Worm (Caenorhabditis elegans): ENCODE results near the gene col-118.

The col-118 gene

ce11 chrIV:8813614-8814013, 34.4 kb upstream of the col-118 start, which contains the start of gene exc-5:
TSS of gene exc-5 (minus strand) at chrIV:8813670.
- TF ChIP-seq dpl-1 (GFP tag; optimal IDR thresholded peaks at IDR 0.05): no peak
- TF ChIP-seq daf-19 (GFP tag; conservative IDR thresholded peaks at IDR 0.05): no peak
- no peak for TF ChIP-seq dmd-8 (GFP tag; IDR thresholded peaks at IDR 0.05)
- no peak for TF ChIP-seq lin-13 (GFP tag; optimal IDR thresholded peaks at IDR 0.05)
- TF ChIP-seq ceh-32 (tag; optimal IDR thresholded peaks at IDR 0.05; ENCODE audit: poor library complexity): no peak
- no peak for TF ChIP-seq arid-1 (GFP tag; conservative IDR thresholded peaks at IDR 0.05)
- peak; percentile 8 for TF ChIP-seq nhr-11 (tag; optimal IDR thresholded peaks at IDR 0.05)
- no peak for TF ChIP-seq nhr-28 (tag; optimal IDR thresholded peaks at IDR 0.05)
- TF ChIP-seq Y75B8A.6 (GFP tag; IDR thresholded peaks at IDR 0.05): no peak
- no peak for TF ChIP-seq nhr-237 (tag; optimal IDR thresholded peaks at IDR 0.05)
- no peak for TF ChIP-seq lim-7 (GFP tag; IDR thresholded peaks at IDR 0.05)
- TF ChIP-seq T20F7.1 (GFP tag; optimal IDR thresholded peaks at IDR 0.05): no peak
- TF ChIP-seq ceh-44 (GFP tag; IDR thresholded peaks at IDR 0.05): no peak
- no peak for TF ChIP-seq madf-5 (GFP tag; IDR thresholded peaks at IDR 0.05)
- TF ChIP-seq ama-1 (optimal IDR thresholded peaks at IDR 0.05): no peak
- TF ChIP-seq unc-130 (GFP tag; optimal IDR thresholded peaks at IDR 0.05): no peak
- no peak for TF ChIP-seq lin-38 (GFP tag; IDR thresholded peaks at IDR 0.05)
- peak; percentile 72 for TF ChIP-seq aha-1 (tag)

ce11 chrIV:8815162-8815561, 32.9 kb upstream of the col-118 start:
- TF ChIP-seq nhr-28 (tag; optimal IDR thresholded peaks at IDR 0.05) (peak; percentile 75), hlh-30 (tag; optimal IDR thresholded peaks at IDR 0.05; ENCODE audit: insufficient read depth) (peak; percentile 0), ceh-44 (GFP tag; IDR thresholded peaks at IDR 0.05) (no peak)

- TF ChIP-seq nhr-76 (tag; optimal IDR thresholded peaks at IDR 0.05) (no peak), ctbp-1 (GFP tag; IDR thresholded peaks at IDR 0.05) (no peak), set-16 (GFP tag; IDR thresholded peaks at IDR 0.05) (no peak), lin-29 (GFP tag; IDR thresholded peaks at IDR 0.05) (no peak), saeg-2 (GFP tag; IDR thresholded peaks at IDR 0.05) (no peak), ces-1 (GFP tag; optimal IDR thresholded peaks at IDR 0.05) (no peak), ceh-82 (tag; optimal IDR thresholded peaks at IDR 0.05) (no peak), nhr-111 (GFP tag; optimal IDR thresholded peaks at IDR 0.05) (no peak), F44E2.7 (GFP tag; IDR thresholded peaks at IDR 0.05) (no peak)
Observed at ce11 chrIV:8816029-8816428, 32.0 kb upstream of the col-118 start, which contains the start of gene grsp-2. TSS of gene grsp-2 (plus strand) at chrIV:8816329.

- TF ChIP-seq set-16 (GFP tag; IDR thresholded peaks at IDR 0.05): peak; percentile 93; the same call in 1 of the 2 replicates
- 0 out of 2 replicates have a peak, but pooled peaks have one; percentile 7 for TF ChIP-seq dmd-8 (GFP tag; IDR thresholded peaks at IDR 0.05)
- TF ChIP-seq F37D6.2 (tag; optimal IDR thresholded peaks at IDR 0.05): no peak
Observed at ce11 chrIV:8816617-8817016, 31.4 kb upstream of the col-118 start.

ce11 chrIV:8817639-8818038, 30.4 kb upstream of the col-118 start, which contains the start of gene T28C6.10:
TSS of gene T28C6.10 (plus strand) at chrIV:8817939.
- TF ChIP-seq daf-12 (tag; optimal IDR thresholded peaks at IDR 0.05) (no peak), nhr-6 (tag; optimal IDR thresholded peaks at IDR 0.05) (no peak), F49E8.2 (tag; optimal IDR thresholded peaks at IDR 0.05; ENCODE audit: borderline replicate concordance) (no peak), madf-5 (GFP tag; IDR thresholded peaks at IDR 0.05) (no peak), Y5F2A.4 (GFP tag; optimal IDR thresholded peaks at IDR 0.05) (no peak), skn-1 (tag; optimal IDR thresholded peaks at IDR 0.05) (no peak), zfp-2 (tag; optimal IDR thresholded peaks at IDR 0.05) (no peak), R02D3.7 (tag; optimal IDR thresholded peaks at IDR 0.05) (no peak), unc-130 (GFP tag; optimal IDR thresholded peaks at IDR 0.05) (no peak), nhr-41 (GFP tag; IDR thresholded peaks at IDR 0.05) (no peak), ces-1 (GFP tag; optimal IDR thresholded peaks at IDR 0.05) (no peak), sdz-12 (GFP tag; optimal IDR thresholded peaks at IDR 0.05) (no peak), F37D6.2 (tag; optimal IDR thresholded peaks at IDR 0.05) (no peak)
